Fruit fly (Drosophila melanogaster) whole organism, embryonic: ENCODE data around the gene mop.

ENCODE experiments used
- B-H1 ChIP-seq: fragments of 200-800 bp; sonication (Bioruptor generic); IDR thresholded peaks from 3 replicates; pipeline ENCODE4 v1.3.6; 2022; ENCODE audit warnings: missing biosample characterization, missing genetic modification characterization
- BtbVII ChIP-seq: fragments of 200-800 bp; sonication (Bioruptor generic); optimal IDR thresholded peaks from 3 replicates; lab custom pipeline; 2017; ENCODE audit warnings: missing biosample characterization, mild to moderate bottlenecking, missing genetic modification characterization
- CG10209 ChIP-seq: fragments of 200-800 bp; sonication (Bioruptor generic); optimal IDR thresholded peaks from 3 replicates; lab custom pipeline; 2017; ENCODE audit warnings: missing biosample characterization, mild to moderate bottlenecking, missing genetic modification characterization, missing genetic modification reagents
- CG10366 ChIP-seq: fragments of 200-800 bp; sonication (Bioruptor generic); IDR thresholded peaks from 2 replicates; pipeline ENCODE4 v1.3.6; 2022; ENCODE audit warnings: missing biosample characterization, missing genetic modification characterization
- CG12391 ChIP-seq: fragments of 200-800 bp; sonication (Bioruptor generic); optimal IDR thresholded peaks from 3 replicates; lab custom pipeline; 2018; ENCODE audit warnings: missing biosample characterization, mild to moderate bottlenecking, missing genetic modification characterization, moderate library complexity
- CG14965 ChIP-seq: fragments of 200-800 bp; sonication (Bioruptor generic); optimal IDR thresholded peaks from 2 replicates; lab custom pipeline; 2016; ENCODE audit warnings: missing biosample characterization, missing genetic modification characterization, borderline replicate concordance
- CG15601 ChIP-seq: fragments of 200-800 bp; sonication (Bioruptor generic); optimal IDR thresholded peaks from 3 replicates; lab custom pipeline; 2019; ENCODE audit warnings: missing biosample characterization, mild to moderate bottlenecking, missing genetic modification characterization, moderate library complexity
- CG17186 ChIP-seq: fragments of 200-800 bp; sonication (Bioruptor generic); optimal IDR thresholded peaks from 3 replicates; lab custom pipeline; 2017; ENCODE audit warnings: missing biosample characterization, missing genetic modification reagents, missing genetic modification characterization
- CG17385 ChIP-seq: fragments of 200-800 bp; sonication (Bioruptor generic); optimal IDR thresholded peaks from 3 replicates; lab custom pipeline; 2018; ENCODE audit warnings: missing biosample characterization, mild to moderate bottlenecking, missing genetic modification characterization
- CG2116 ChIP-seq: fragments of 200-800 bp; sonication (Bioruptor generic); optimal IDR thresholded peaks from 3 replicates; lab custom pipeline; 2018; ENCODE audit warnings: missing biosample characterization, mild to moderate bottlenecking, missing genetic modification characterization
- CG2889 ChIP-seq: fragments of 200-800 bp; sonication (Bioruptor generic); IDR thresholded peaks from 3 replicates; pipeline ENCODE4 v1.3.6; 2022; ENCODE audit warnings: missing biosample characterization, missing genetic modification characterization
- CG3163 ChIP-seq: fragments of 200-800 bp; sonication (Bioruptor generic); optimal IDR thresholded peaks from 3 replicates; lab custom pipeline; 2016; ENCODE audit warnings: missing biosample characterization, missing genetic modification characterization
- CG4404 ChIP-seq: fragments of 200-800 bp; sonication (Bioruptor generic); IDR thresholded peaks from 2 replicates; pipeline ENCODE4 v1.3.6; 2022; ENCODE audit warnings: missing biosample characterization, missing genetic modification characterization
- CG5245 ChIP-seq: fragments of 200-800 bp; sonication (Bioruptor generic); optimal IDR thresholded peaks from 3 replicates; lab custom pipeline; 2016; ENCODE audit warnings: missing biosample characterization, missing genetic modification characterization
- CG7357 ChIP-seq: fragments of 200-800 bp; sonication (Bioruptor generic); IDR thresholded peaks from 3 replicates; pipeline ENCODE4 v1.3.6; 2022; ENCODE audit warnings: missing biosample characterization, missing genetic modification characterization
- CkIIα-i1 ChIP-seq: fragments of 200-800 bp; sonication (Bioruptor generic); IDR thresholded peaks from 2 replicates; pipeline ENCODE4 v1.3.6; 2022; ENCODE audit warnings: missing biosample characterization, missing genetic modification characterization
- Eip74EF ChIP-seq, 2 experiments: fragments of 200-800 bp in 1 of 2; fragments of >200 bp in 1 of 2; sonication (Bioruptor generic) in 1 of 2; optimal IDR thresholded peaks; 2 replicates each; lab custom pipeline; 2017 to 2019; ENCODE audit warnings: missing biosample characterization in 2 of 2, missing genetic modification characterization in 2 of 2, mild to moderate bottlenecking in 1 of 2, moderate library complexity in 1 of 2
- Ets97D ChIP-seq: fragments of 200-800 bp; sonication (Bioruptor generic); optimal IDR thresholded peaks from 3 replicates; lab custom pipeline; 2016; ENCODE audit warnings: missing biosample characterization, missing genetic modification characterization
- HLH3B ChIP-seq: fragments of 200-800 bp; sonication (Bioruptor generic); IDR thresholded peaks from 2 replicates; pipeline ENCODE4 v1.3.6; 2022; ENCODE audit warnings: missing biosample characterization, missing genetic modification characterization
- HLH4C ChIP-seq: fragments of 200-800 bp; sonication (Bioruptor generic); IDR thresholded peaks from 3 replicates; pipeline ENCODE4 v1.3.6; 2022; ENCODE audit warnings: missing biosample characterization, missing genetic modification characterization; ENCODE audit not compliant: partially characterized antibody
- Hr3 ChIP-seq: fragments of 200-800 bp; sonication (Bioruptor generic); optimal IDR thresholded peaks from 3 replicates; lab custom pipeline; 2016; ENCODE audit warnings: missing biosample characterization, missing genetic modification characterization
- Lim3 ChIP-seq: fragments of 200-800 bp; sonication (Bioruptor generic); IDR thresholded peaks from 2 replicates; pipeline ENCODE4 v1.3.6; 2022; ENCODE audit warnings: missing biosample characterization, missing genetic modification characterization
- Lpt ChIP-seq: fragments of >200 bp; optimal IDR thresholded peaks from 2 replicates; lab custom pipeline; 2018; ENCODE audit warnings: missing biosample characterization, missing genetic modification characterization
- Spps ChIP-seq: fragments of 200-800 bp; sonication (Bioruptor generic); optimal IDR thresholded peaks from 2 replicates; lab custom pipeline; 2018; ENCODE audit warnings: missing biosample characterization, mild to moderate bottlenecking, missing genetic modification characterization
- Ssrp ChIP-seq: fragments of 200-800 bp; sonication (Bioruptor generic); optimal IDR thresholded peaks from 2 replicates; lab custom pipeline; 2018; ENCODE audit warnings: missing biosample characterization, mild to moderate bottlenecking, missing genetic modification characterization, moderate library complexity
- Usf ChIP-seq: fragments of 200-800 bp; sonication (Bioruptor generic); optimal IDR thresholded peaks from 2 replicates; lab custom pipeline; 2017; ENCODE audit warnings: missing genotype, missing biosample characterization, missing genetic modification characterization
- Xrp1 ChIP-seq: fragments of 200-800 bp; sonication (Bioruptor generic); IDR thresholded peaks from 2 replicates; pipeline ENCODE4 v1.3.6; 2022; ENCODE audit warnings: missing biosample characterization, missing genetic modification characterization
- btn ChIP-seq: fragments of 200-800 bp; sonication (Bioruptor generic); optimal IDR thresholded peaks from 2 replicates; lab custom pipeline; 2016; ENCODE audit warnings: missing biosample characterization, missing genetic modification characterization
- cas ChIP-seq: fragments of 200-800 bp; sonication (Bioruptor generic); IDR thresholded peaks from 2 replicates; pipeline ENCODE4 v1.3.6; 2022; ENCODE audit warnings: missing biosample characterization, missing genetic modification characterization
- dpn ChIP-seq, 2 experiments: fragments of 200-800 bp; sonication (Bioruptor generic); optimal IDR thresholded peaks; 3 replicates each; lab custom pipeline; 2016; ENCODE audit warnings: missing biosample characterization in 2 of 2, missing genetic modification characterization in 2 of 2
- ewg ChIP-seq: fragments of 200-800 bp; sonication (Bioruptor generic); optimal IDR thresholded peaks from 3 replicates; lab custom pipeline; 2017; ENCODE audit warnings: mild to moderate bottlenecking, missing biosample characterization, missing genetic modification reagents, missing genetic modification characterization
- exex ChIP-seq: fragments of 200-800 bp; sonication (Bioruptor generic); optimal IDR thresholded peaks from 4 replicates; lab custom pipeline; 2018; ENCODE audit warnings: missing biosample characterization, mild to moderate bottlenecking, missing genetic modification characterization, moderate library complexity
- gcm ChIP-seq: fragments of 200-800 bp; sonication (Bioruptor generic); optimal IDR thresholded peaks from 2 replicates; lab custom pipeline; 2019; ENCODE audit warnings: missing biosample characterization, mild to moderate bottlenecking, missing genetic modification characterization, moderate library complexity
- ind ChIP-seq: fragments of 200-800 bp; sonication (Bioruptor generic); optimal IDR thresholded peaks from 3 replicates; lab custom pipeline; 2016; ENCODE audit warnings: missing biosample characterization, missing genetic modification characterization
- inv ChIP-seq: fragments of 200-800 bp; sonication (Bioruptor generic); IDR thresholded peaks from 2 replicates; pipeline ENCODE4 v1.3.6; 2022; ENCODE audit warnings: missing biosample characterization, missing genetic modification characterization; ENCODE audit not compliant: partially characterized antibody
- lmd ChIP-seq: fragments of 200-800 bp; sonication (Bioruptor generic); IDR thresholded peaks from 2 replicates; pipeline ENCODE4 v1.3.6; 2022; ENCODE audit warnings: missing biosample characterization, missing genetic modification characterization
- phol ChIP-seq: fragments of 200-800 bp; sonication (Bioruptor generic); optimal IDR thresholded peaks from 3 replicates; lab custom pipeline; 2018; ENCODE audit warnings: missing biosample characterization, mild to moderate bottlenecking, missing genetic modification characterization, moderate library complexity
- pita ChIP-seq: fragments of 200-800 bp; sonication (Bioruptor generic); optimal IDR thresholded peaks from 2 replicates; lab custom pipeline; 2017; ENCODE audit warnings: missing biosample characterization, mild to moderate bottlenecking, missing genetic modification characterization
- ranshi ChIP-seq: fragments of 200-800 bp; sonication (Bioruptor generic); IDR thresholded peaks from 2 replicates; pipeline ENCODE4 v1.3.6; 2022; ENCODE audit warnings: missing biosample characterization, missing genetic modification characterization
- slbo ChIP-seq: fragments of 200-800 bp; sonication (Bioruptor generic); IDR thresholded peaks from 2 replicates; pipeline ENCODE4 v1.3.6; 2022; ENCODE audit warnings: missing biosample characterization, missing genetic modification characterization
- sna ChIP-seq: fragments of 200-800 bp; sonication (Bioruptor generic); IDR thresholded peaks from 2 replicates; pipeline ENCODE4 v1.3.6; 2022; ENCODE audit warnings: missing biosample characterization, missing genetic modification characterization; ENCODE audit not compliant: partially characterized antibody
- so ChIP-seq: fragments of 200-800 bp; sonication (Bioruptor generic); IDR thresholded peaks from 3 replicates; pipeline ENCODE4 v1.3.6; 2022; ENCODE audit warnings: missing biosample characterization, missing genetic modification characterization
- stc ChIP-seq: fragments of 200-800 bp; sonication (Bioruptor generic); IDR thresholded peaks from 2 replicates; pipeline ENCODE4 v1.3.6; 2022; ENCODE audit warnings: missing biosample characterization, missing genetic modification characterization
- tin ChIP-seq: fragments of 200-800 bp; sonication (Bioruptor generic); optimal IDR thresholded peaks from 3 replicates; lab custom pipeline; 2016; ENCODE audit warnings: missing biosample characterization, missing genetic modification characterization
- tio ChIP-seq: fragments of 200-800 bp; sonication (Bioruptor generic); optimal IDR thresholded peaks from 2 replicates; lab custom pipeline; 2017; ENCODE audit warnings: missing biosample characterization, missing genetic modification characterization, inconsistent platforms
- tll ChIP-seq, 2 experiments: fragments of 200-800 bp in 1 of 2; fragments of >200 bp in 1 of 2; sonication (Bioruptor generic) in 1 of 2; optimal IDR thresholded peaks; 2 replicates each; lab custom pipeline; 2017 to 2019; ENCODE audit warnings: missing biosample characterization in 2 of 2, missing genetic modification characterization in 2 of 2, mild to moderate bottlenecking in 1 of 2, moderate library complexity in 1 of 2
- vfl ChIP-seq: fragments of 200-800 bp; sonication (Bioruptor generic); optimal IDR thresholded peaks from 2 replicates; lab custom pipeline; 2016; ENCODE audit warnings: missing biosample characterization, missing genetic modification characterization
- vvl ChIP-seq: fragments of 200-800 bp; sonication (Bioruptor generic); IDR thresholded peaks from 2 replicates; pipeline ENCODE4 v1.3.6; 2022; ENCODE audit warnings: missing biosample characterization, missing genetic modification characterization
- zen2 ChIP-seq: fragments of 200-800 bp; sonication (Bioruptor generic); IDR thresholded peaks from 3 replicates; pipeline ENCODE4 v1.3.6; 2022; ENCODE audit warnings: missing biosample characterization, missing genetic modification characterization; ENCODE audit not compliant: partially characterized antibody

The mop gene

DNA sequence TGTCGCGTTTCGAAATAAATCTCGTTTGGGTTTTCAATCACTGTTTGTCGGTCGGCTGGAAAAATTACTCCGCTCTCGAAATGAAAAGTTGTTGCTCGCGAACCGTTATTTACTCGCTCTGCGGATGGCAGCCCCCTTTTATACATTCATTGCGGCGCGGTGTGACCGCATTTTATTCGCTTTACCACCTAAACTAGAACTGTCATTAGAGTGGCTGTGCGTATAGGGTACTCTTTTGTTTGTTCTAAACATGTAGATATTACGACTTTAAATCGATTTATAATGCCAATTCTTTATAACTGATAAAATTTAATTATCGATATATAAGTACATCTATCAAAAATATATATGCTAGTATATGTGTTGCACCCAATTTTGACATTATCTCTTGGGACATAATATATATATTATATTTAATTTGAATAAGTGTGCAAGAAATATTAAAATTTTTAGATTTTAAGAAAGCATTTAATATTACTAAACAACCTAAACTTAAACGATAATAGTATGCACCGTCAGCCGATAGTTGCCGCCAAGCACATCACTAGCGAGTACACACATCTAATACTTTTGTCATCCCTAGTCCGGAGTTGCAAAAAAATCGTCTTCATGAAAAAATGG, 10.4 kb upstream of the mop start, which contains the start of the genes bmm and Tdrd3 (continued):
- TF ChIP-seq tio (GFP tag; lab: Kevin White, UChicago) (peak; percentile 71), Hr3 (peak; percentile 89), Lpt (GFP tag; lab: Kevin White, UChicago) (no peak), HLH4C (peak; percentile 82), so (GFP tag; lab: Robert Waterston, UW) (peak; percentile 63; the same call in 1 of the 3 replicates), ind (GFP tag; lab: Kevin White, UChicago) (peak; percentile 87), zen2 (GFP tag; lab: Robert Waterston, UW) (peak; percentile 78; the same call in 1 of the 3 replicates), tll (GFP tag; optimal IDR thresholded peaks at IDR 0.05; lab: Kevin White, UChicago) (peak in 1 of 2 experiments; percentile 53), CG5245 (GFP tag; lab: Kevin White, UChicago) (peak; percentile 37), CG2116 (peak; percentile 81), cas (GFP tag; lab: Robert Waterston, UW) (peak; percentile 45; the same call in 1 of the 2 replicates), Eip74EF (GFP tag; optimal IDR thresholded peaks at IDR 0.05; lab: Kevin White, UChicago) (peak in 1 of 2 experiments; percentile 61), CG10366 (GFP tag; lab: Robert Waterston, UW) (peak; percentile 71), ranshi (GFP tag; lab: Robert Waterston, UW) (peak; percentile 70; the same call in 1 of the 2 replicates), CkIIα-i1 (GFP tag; lab: Robert Waterston, UW) (no peak), BtbVII (GFP tag; lab: Kevin White, UChicago) (no peak), CG17186 (no peak), CG3163 (GFP tag; lab: Kevin White, UChicago) (peak; percentile 18), CG4404 (peak; percentile 60), Usf (GFP tag; lab: Kevin White, UChicago) (peak; percentile 79), HLH3B (GFP tag; lab: Robert Waterston, UW) (peak; percentile 75), stc (GFP tag; lab: Robert Waterston, UW) (peak; percentile 25; the same call in 1 of the 2 replicates), CG14965 (GFP tag; lab: Kevin White, UChicago) (no peak), Ssrp (tag; lab: Kevin White, UChicago) (peak; percentile 84), B-H1 (GFP tag; lab: Robert Waterston, UW) (0 out of 3 replicates have a peak, but pooled peaks have one; percentile 43), pita (GFP tag; lab: Kevin White, UChicago) (no peak), CG10209 (GFP tag; lab: Kevin White, UChicago) (peak; percentile 82), Lim3 (no peak), CG15601 (tag; lab: Kevin White, UChicago) (peak; percentile 86), slbo (GFP tag; lab: Robert Waterston, UW) (peak; percentile 94), gcm (GFP tag; lab: Kevin White, UChicago) (peak; percentile 79), ewg (GFP tag; lab: Kevin White, UChicago) (peak; percentile 53), tin (GFP tag; lab: Kevin White, UChicago) (peak; percentile 80), Ets97D (GFP tag; lab: Kevin White, UChicago) (peak; percentile 21), CG17385 (GFP tag; lab: Kevin White, UChicago) (peak; percentile 73), Spps (tag; lab: Kevin White, UChicago) (peak; percentile 48), exex (tag; lab: Kevin White, UChicago) (peak; percentile 70), vfl (GFP tag; lab: Kevin White, UChicago) (peak; percentile 58), CG7357 (GFP tag; lab: Robert Waterston, UW) (0 out of 3 replicates have a peak, but pooled peaks have one; percentile 37), lmd (GFP tag; lab: Robert Waterston, UW) (peak; percentile 84), sna (GFP tag; lab: Robert Waterston, UW) (peak; percentile 87), btn (GFP tag; lab: Kevin White, UChicago) (no peak), Xrp1 (GFP tag; lab: Robert Waterston, UW) (peak; percentile 63), CG12391 (tag; lab: Kevin White, UChicago) (peak; percentile 95), dpn (GFP tag; optimal IDR thresholded peaks at IDR 0.05; lab: Kevin White, UChicago) (peak; percentile 63 to 85), phol (tag; lab: Kevin White, UChicago) (peak; percentile 89), inv (GFP tag; lab: Robert Waterston, UW) (peak; percentile 87), vvl (GFP tag; lab: Robert Waterston, UW) (peak; percentile 57), CG2889 (GFP tag; lab: Robert Waterston, UW) (peak; percentile 62; the same call in 2 of the 3 replicates)
